Fruit fly (Drosophila melanogaster) S2 (cell line): Measurements from ENCODE around the gene CG43145.

ENCODE experiments used
- CG8478 ChIP-seq: fragments of >200 bp; optimal IDR thresholded peaks from 2 replicates; lab custom pipeline; 2018
- CTCF ChIP-seq, 2 experiments: fragments of >200 bp; optimal IDR thresholded peaks; 2 replicates each; lab custom pipeline; 2018

dm6 chr2L:3681338-3681737, 20.3 kb upstream of the CG43145 start:
- TF ChIP-seq CTCF (optimal IDR thresholded peaks at IDR 0.05; lab: Kevin White, UChicago) (no peak), CG8478 (lab: Kevin White, UChicago) (no peak)
